Fruit fly (Drosophila melanogaster): Measurements from ENCODE around the gene CG33932.

DNA sequence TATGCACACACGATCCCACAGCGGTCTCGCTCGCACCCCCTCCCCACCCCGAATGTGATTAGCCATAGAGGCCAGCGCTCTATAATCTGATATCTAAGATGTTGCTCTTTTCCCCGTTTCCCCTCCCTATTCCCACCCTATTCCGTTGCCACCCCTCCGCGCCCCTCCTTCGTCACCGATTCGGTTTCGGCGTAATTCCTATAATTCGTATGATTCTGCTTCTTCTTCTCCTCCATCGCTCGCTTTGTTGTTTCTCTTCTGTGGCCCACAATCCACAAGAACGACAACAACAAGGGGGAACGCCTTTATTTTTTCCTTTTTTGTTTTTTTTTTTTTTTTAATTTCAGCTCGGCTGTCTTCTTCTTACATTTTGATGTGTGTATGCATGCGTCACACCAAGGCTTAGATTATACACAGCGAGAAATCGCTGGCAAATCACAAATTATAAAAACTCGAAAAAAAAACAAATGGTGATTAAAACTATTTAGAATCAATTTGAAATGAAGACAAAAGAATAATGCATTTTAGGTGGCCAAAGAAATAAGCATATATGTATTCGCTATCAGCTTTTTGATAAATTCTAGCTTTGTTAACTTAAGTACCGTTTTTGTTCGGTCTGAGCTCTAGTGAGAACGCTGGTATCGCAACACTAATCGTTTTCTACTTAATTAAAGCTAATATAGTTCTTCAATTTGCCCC is 25.7 kb downstream of the CG33932 start:
- TF ChIP-seq CG8478 (optimal IDR thresholded peaks at IDR 0.05) (no peak), CTCF (optimal IDR thresholded peaks at IDR 0.05) (no peak)

Measured in S2 (cell line).